Fruit fly (Drosophila melanogaster): ENCODE results near the gene Ndc1.

Gene Ndc1

dm6 chr3R:23921701-23922501, 2.3 kb upstream of the Ndc1 start:
- TF ChIP-seq CTCF (optimal IDR thresholded peaks at IDR 0.05) (no peak), CG8478 (optimal IDR thresholded peaks at IDR 0.05) (no peak)

DNA sequence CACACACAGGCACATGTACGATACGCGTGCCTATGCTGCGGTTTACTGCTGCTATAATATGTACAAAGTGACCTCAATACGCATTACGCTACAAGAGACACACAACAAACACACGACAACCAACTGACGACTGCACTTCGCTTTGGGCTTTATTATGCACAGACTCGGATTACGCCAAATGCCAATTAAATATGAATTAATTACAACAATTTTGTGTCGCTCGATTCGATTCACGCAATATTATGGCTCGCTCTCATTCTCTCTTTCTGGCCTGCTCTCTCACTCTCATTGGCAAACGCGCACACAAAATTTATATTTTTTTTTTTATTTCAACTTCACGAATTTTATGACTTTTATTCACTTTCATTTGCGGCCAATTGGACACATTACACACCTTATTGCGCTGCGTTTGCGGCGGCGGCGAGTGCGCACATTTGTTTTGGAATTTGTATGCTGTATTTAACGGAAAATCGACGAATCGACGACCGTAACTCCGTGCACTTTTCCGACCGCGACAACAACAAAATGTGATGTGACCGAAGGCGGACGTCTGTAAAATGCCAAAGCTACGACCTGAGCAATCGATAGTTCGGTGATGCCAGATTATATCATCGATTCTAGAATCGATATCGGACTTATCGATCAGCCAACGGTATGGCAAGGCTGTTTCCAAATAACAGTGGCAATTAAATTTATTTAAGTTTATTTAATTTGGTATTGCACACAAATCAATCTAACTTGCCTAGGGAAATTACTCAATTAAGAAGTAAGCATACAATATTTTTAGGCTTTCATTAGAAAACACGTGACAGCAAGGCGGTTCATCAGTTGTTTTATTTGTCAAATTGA, 1.5 kb upstream of the Ndc1 start, which contains the start of the genes sba and CG31141:
sba (minus strand) TSS at position 472 of the 849 bp plus-strand sequence.
CG31141 (plus strand) TSS at position 799 of the 849 bp plus-strand sequence.
- TF ChIP-seq CG8478 (optimal IDR thresholded peaks at IDR 0.05) (no peak), CTCF (optimal IDR thresholded peaks at IDR 0.05) (peak; percentile 9 to 50)

dm6 chr3R:23927429-23927828, 3.2 kb downstream of the Ndc1 start, which contains the start of gene CG13601:
Gene CG13601 (minus strand): TSS chr3R:23927634.
- TF ChIP-seq CTCF (optimal IDR thresholded peaks at IDR 0.05) (no peak), CG8478 (optimal IDR thresholded peaks at IDR 0.05) (no peak)

- TF ChIP-seq CTCF (optimal IDR thresholded peaks at IDR 0.05) (no peak), CG8478 (optimal IDR thresholded peaks at IDR 0.05) (no peak)
Measured at dm6 chr3R:23928950-23929602, 4.9 kb downstream of the Ndc1 start, which contains the start of the genes CG43998, CG43999 and CG31142. Gene CG43998 (minus strand): TSS chr3R:23929000. Gene CG43999 (minus strand): TSS chr3R:23929000. Gene CG31142 (plus strand): TSS chr3R:23929243.

dm6 chr3R:23931095-23931728, 7.0 kb downstream of the Ndc1 start, which contains the start of the genes Rpt2 and CG13599:
Gene Rpt2 (minus strand): TSS chr3R:23931558.
Gene CG13599 (plus strand): TSS chr3R:23931639.
- TF ChIP-seq CG8478 (optimal IDR thresholded peaks at IDR 0.05), result no peak
- no peak for TF ChIP-seq CTCF (optimal IDR thresholded peaks at IDR 0.05)

DNA sequence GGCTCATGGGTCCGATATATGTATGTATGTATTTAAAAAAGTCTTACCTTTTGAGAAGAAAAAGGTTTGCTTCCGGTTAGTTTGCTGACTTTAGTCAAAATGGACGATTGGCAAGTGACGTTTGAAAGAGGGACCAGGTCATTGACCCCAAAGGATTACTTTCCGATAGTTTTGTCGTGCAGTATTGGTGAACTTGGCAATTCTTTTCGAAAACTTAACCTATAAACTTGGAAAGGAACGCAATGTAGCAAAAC, 9.2 kb downstream of the Ndc1 start, which contains the start of gene RpS19b:
RpS19b (minus strand) TSS at position 101 of the 254 bp plus-strand sequence.
- no peak for TF ChIP-seq CG8478 (optimal IDR thresholded peaks at IDR 0.05)
- no peak for TF ChIP-seq CTCF (optimal IDR thresholded peaks at IDR 0.05)

DNA sequence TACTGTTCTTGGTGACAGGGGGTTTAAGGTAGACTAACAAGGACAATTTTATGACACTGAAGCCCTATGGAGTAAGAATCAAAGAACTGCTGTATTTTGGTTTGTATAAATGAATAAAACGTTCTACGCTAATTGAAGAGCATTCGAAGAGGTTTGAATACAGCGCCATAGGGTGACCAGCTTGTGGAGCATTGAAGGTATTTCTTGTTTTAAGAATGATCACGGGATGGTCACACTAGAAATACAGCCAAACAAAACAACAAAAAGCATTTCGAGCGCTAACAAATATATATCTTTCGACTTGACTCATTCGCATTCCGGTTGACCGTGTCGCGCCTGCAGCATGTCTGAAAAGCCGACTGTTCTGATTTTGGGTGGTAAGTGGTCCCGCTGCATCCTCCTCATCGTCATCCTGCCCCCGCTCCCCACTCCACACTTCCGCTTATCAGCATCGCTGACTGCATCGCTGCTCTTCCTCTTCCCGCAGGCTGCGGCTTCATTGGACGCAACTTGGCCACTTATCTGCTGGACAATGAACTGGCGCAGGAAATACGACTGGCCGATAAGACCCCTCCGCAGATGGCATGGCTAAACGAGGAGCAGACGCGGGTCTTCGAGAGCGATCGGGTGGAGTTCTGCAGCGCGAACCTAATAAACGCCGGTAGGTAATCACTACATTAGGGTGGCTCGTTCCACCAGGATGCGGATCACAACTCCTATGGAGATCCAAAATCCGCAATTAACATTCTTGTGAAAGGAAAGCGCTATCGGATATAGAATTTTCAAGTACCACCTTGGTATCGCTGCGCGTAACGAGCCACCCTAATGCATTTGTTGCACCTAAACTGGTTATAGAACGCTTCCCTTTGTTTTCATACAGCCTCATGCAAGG, 9.7 kb downstream of the Ndc1 start, which contains the start of gene CG5854:
CG5854 (plus strand) TSS at position 229 of the 892 bp plus-strand sequence.
- TF ChIP-seq CTCF (optimal IDR thresholded peaks at IDR 0.05) (no peak), CG8478 (optimal IDR thresholded peaks at IDR 0.05) (no peak)

dm6 chr3R:23938564-23939122, 14.4 kb downstream of the Ndc1 start:
- TF ChIP-seq CTCF (optimal IDR thresholded peaks at IDR 0.05), result no peak
- TF ChIP-seq CG8478 (optimal IDR thresholded peaks at IDR 0.05), result no peak

- no peak for TF ChIP-seq CG8478 (optimal IDR thresholded peaks at IDR 0.05)
- TF ChIP-seq CTCF (optimal IDR thresholded peaks at IDR 0.05), result no peak
Measured at dm6 chr3R:23939921-23940839, 16.0 kb downstream of the Ndc1 start.

DNA sequence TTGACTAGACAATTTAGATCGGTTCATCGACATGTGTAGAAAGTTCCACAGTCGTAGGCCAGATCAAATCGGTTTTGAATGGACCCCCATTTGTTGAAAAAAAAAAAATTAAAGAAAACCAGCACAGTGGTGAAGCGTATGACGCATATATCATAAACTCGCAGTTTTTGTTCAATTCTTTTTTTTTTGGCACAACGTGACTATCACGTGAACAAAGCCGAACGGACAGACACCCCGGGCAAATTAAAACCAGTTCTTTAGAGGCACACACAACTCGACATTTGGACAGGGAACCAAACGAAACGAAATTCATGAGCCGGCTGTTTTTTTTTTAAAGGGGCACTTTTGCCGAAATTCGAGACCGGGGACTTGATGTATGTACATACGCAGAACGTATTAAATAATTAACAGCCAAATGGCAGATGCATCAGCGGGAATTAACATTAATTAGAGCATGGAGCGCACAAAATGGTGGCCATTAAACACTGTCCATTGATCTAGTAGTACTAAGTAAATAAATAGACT, 16.7 kb downstream of the Ndc1 start:
- no peak for TF ChIP-seq CTCF (optimal IDR thresholded peaks at IDR 0.05)
- no peak for TF ChIP-seq CG8478 (optimal IDR thresholded peaks at IDR 0.05)

DNA sequence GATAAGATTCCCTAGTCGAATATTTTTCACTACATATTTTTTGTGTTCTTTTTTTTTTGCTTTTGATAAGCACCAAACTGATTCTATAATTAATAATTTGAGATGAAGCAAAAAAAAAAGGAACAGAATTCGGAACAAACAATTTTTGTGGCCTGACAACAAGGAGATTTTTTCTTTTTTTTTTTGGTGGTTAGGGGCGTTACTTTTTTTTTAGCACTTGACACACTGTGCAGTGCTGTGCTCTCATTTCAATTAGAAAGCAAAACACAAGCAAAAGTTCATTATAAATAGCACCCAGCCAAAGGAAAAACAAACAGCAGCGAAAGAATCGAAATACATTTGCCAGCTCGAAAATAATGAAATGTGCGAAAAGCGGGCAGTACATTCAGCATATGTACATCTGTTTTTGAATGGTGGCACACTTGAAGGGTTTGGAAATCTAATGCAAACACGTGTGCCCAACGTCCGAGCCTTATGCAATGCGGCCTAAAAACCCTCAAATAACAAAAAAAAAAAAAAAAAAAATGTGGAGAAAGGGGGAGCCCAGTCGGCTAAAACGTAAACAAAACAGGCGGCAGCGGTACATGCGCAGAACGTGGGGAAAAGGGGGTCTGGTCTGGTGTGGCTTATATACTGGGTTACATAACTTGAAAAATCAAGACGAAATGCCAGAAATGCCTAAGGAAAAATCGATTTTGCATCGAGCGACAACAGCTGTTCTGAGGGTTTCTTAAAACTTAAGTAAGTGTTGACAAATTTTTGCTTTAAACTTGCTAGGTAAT, 17.6 kb downstream of the Ndc1 start:
- TF ChIP-seq CG8478 (optimal IDR thresholded peaks at IDR 0.05), result no peak
- no peak for TF ChIP-seq CTCF (optimal IDR thresholded peaks at IDR 0.05)
